Fruit fly (Drosophila melanogaster) Kc167 (cell line): ENCODE measurements around the gene CG31957.

ENCODE experiments used
- Myc ChIP-seq: fragments of >200 bp; optimal IDR thresholded peaks from 2 replicates; lab custom pipeline; 2017; ENCODE audit warnings: missing external identifiers
- Sin3A ChIP-seq: fragments of >200 bp; optimal IDR thresholded peaks from 2 replicates; lab custom pipeline; 2018; ENCODE audit warnings: missing external identifiers
- h ChIP-seq: fragments of >200 bp; optimal IDR thresholded peaks from 3 replicates; lab custom pipeline; 2018; ENCODE audit warnings: missing external identifiers
- insv ChIP-seq: fragments of >200 bp; optimal IDR thresholded peaks from 3 replicates; lab custom pipeline; 2018; ENCODE audit warnings: missing external identifiers
- psq ChIP-seq: fragments of >200 bp; optimal IDR thresholded peaks from 2 replicates; lab custom pipeline; 2017; ENCODE audit warnings: missing external identifiers
- ttk ChIP-seq: sonication (Bioruptor generic); optimal IDR thresholded peaks from 2 replicates; lab custom pipeline; 2017; ENCODE audit warnings: missing external identifiers

CG31957 gene

dm6 chr2L:3872283-3872682, at the start of gene CG31957:
Gene CG31957, minus strand, starts transcription at chr2L:3872458.
- TF ChIP-seq insv (lab: Kevin White, UChicago) (no peak), psq (lab: Kevin White, UChicago) (no peak), Sin3A (no peak), Myc (lab: Kevin White, UChicago) (no peak)

- TF ChIP-seq insv (lab: Kevin White, UChicago): no peak
- TF ChIP-seq h (lab: Kevin White, UChicago): no peak
- no peak for TF ChIP-seq Myc (lab: Kevin White, UChicago)
- TF ChIP-seq Sin3A: no peak
- no peak for TF ChIP-seq ttk (lab: Kevin White, UChicago)
- no peak for TF ChIP-seq psq (lab: Kevin White, UChicago)
These were observed 44.6 kb upstream of the CG31957 start for dm6 chr2L:3916857-3917256.

dm6 chr2L:3914655-3915054, 42.4 kb upstream of the CG31957 start:
- no peak for TF ChIP-seq Myc (lab: Kevin White, UChicago)
- no peak for TF ChIP-seq insv (lab: Kevin White, UChicago)
- TF ChIP-seq h (lab: Kevin White, UChicago): no peak
- no peak for TF ChIP-seq Sin3A
- TF ChIP-seq psq (lab: Kevin White, UChicago): no peak
- no peak for TF ChIP-seq ttk (lab: Kevin White, UChicago)

dm6 chr2L:3914188-3914587, 41.9 kb upstream of the CG31957 start, which contains the start of gene Fpgs2:
Gene Fpgs2, minus strand, starts transcription at chr2L:3914288.
- TF ChIP-seq h (lab: Kevin White, UChicago) (no peak), ttk (lab: Kevin White, UChicago) (no peak), insv (lab: Kevin White, UChicago) (no peak), Sin3A (no peak), psq (lab: Kevin White, UChicago) (no peak), Myc (lab: Kevin White, UChicago) (no peak)

- no peak for TF ChIP-seq h (lab: Kevin White, UChicago)
- TF ChIP-seq Myc (lab: Kevin White, UChicago): no peak
- TF ChIP-seq Sin3A: no peak
- TF ChIP-seq psq (lab: Kevin White, UChicago): no peak
- TF ChIP-seq ttk (lab: Kevin White, UChicago): no peak
- no peak for TF ChIP-seq insv (lab: Kevin White, UChicago)
These were observed 30.5 kb upstream of the CG31957 start, which contains the start of gene capu for dm6 chr2L:3902760-3903159. Gene capu, minus strand, starts transcription at chr2L:3902860.

- TF ChIP-seq Sin3A (no peak), Myc (lab: Kevin White, UChicago) (no peak), insv (lab: Kevin White, UChicago) (no peak), ttk (lab: Kevin White, UChicago) (no peak), h (lab: Kevin White, UChicago) (no peak)
These were observed 25.3 kb upstream of the CG31957 start for dm6 chr2L:3897529-3897928.

- no peak for TF ChIP-seq h (lab: Kevin White, UChicago)
- TF ChIP-seq ttk (lab: Kevin White, UChicago): no peak
These were observed 24.5 kb upstream of the CG31957 start for dm6 chr2L:3896834-3897143.

- TF ChIP-seq psq (lab: Kevin White, UChicago): no peak
- no peak for TF ChIP-seq h (lab: Kevin White, UChicago)
- no peak for TF ChIP-seq ttk (lab: Kevin White, UChicago)
- no peak for TF ChIP-seq Myc (lab: Kevin White, UChicago)
- no peak for TF ChIP-seq Sin3A
- TF ChIP-seq insv (lab: Kevin White, UChicago): no peak
These were observed 23.9 kb upstream of the CG31957 start for dm6 chr2L:3895951-3896833.

- TF ChIP-seq insv (lab: Kevin White, UChicago) (no peak), h (lab: Kevin White, UChicago) (no peak), Sin3A (no peak), Myc (lab: Kevin White, UChicago) (no peak), psq (lab: Kevin White, UChicago) (no peak), ttk (lab: Kevin White, UChicago) (no peak)
These were observed 21.1 kb upstream of the CG31957 start for dm6 chr2L:3893331-3893730.

- TF ChIP-seq h (lab: Kevin White, UChicago) (no peak), psq (lab: Kevin White, UChicago) (no peak), ttk (lab: Kevin White, UChicago) (no peak), Sin3A (no peak), insv (lab: Kevin White, UChicago) (no peak), Myc (lab: Kevin White, UChicago) (no peak)
These were observed 17.6 kb upstream of the CG31957 start for dm6 chr2L:3889865-3890264.

dm6 chr2L:3888754-3889603, 16.7 kb upstream of the CG31957 start:
- TF ChIP-seq Sin3A (no peak), h (lab: Kevin White, UChicago) (no peak), insv (lab: Kevin White, UChicago) (no peak), psq (lab: Kevin White, UChicago) (no peak), ttk (lab: Kevin White, UChicago) (no peak)
